Fruit fly (Drosophila melanogaster): ENCODE results near the gene Myc.

Myc gene

dm6 chrX:3363676-3364075, 9.3 kb upstream of the Myc start (continued):
- peak; percentile 34 for TF ChIP-seq Dad (GFP tag; optimal IDR thresholded peaks at IDR 0.05)
- no peak for TF ChIP-seq fd64A (GFP tag; optimal IDR thresholded peaks at IDR 0.05)
- TF ChIP-seq Lhr (GFP tag; optimal IDR thresholded peaks at IDR 0.05), result no peak
- TF ChIP-seq CG4328 (GFP tag; optimal IDR thresholded peaks at IDR 0.05), result no peak
- no peak for TF ChIP-seq sqz (GFP tag; optimal IDR thresholded peaks at IDR 0.05)
- peak; percentile 85 for TF ChIP-seq pho (GFP tag; optimal IDR thresholded peaks at IDR 0.05)
- peak; percentile 59 for TF ChIP-seq Fer1 (GFP tag; optimal IDR thresholded peaks at IDR 0.05)
- no peak for TF ChIP-seq YL-1 (GFP tag; optimal IDR thresholded peaks at IDR 0.05)
- no peak for TF ChIP-seq CG10462 (GFP tag; optimal IDR thresholded peaks at IDR 0.05)
- TF ChIP-seq lmd (GFP tag; IDR thresholded peaks at IDR 0.05), result peak; percentile 83
- TF ChIP-seq trh (GFP tag; optimal IDR thresholded peaks at IDR 0.05), result no peak
- TF ChIP-seq tup (GFP tag; optimal IDR thresholded peaks at IDR 0.05), result peak; percentile 4
- peak; percentile 5 for TF ChIP-seq Six4 (GFP tag; optimal IDR thresholded peaks at IDR 0.05)
- peak; percentile 67 for TF ChIP-seq CG1792 (GFP tag; optimal IDR thresholded peaks at IDR 0.05)
- peak; percentile 77 for TF ChIP-seq MBD-R2 (GFP tag; IDR thresholded peaks at IDR 0.05)
- TF ChIP-seq CG15696 (tag; optimal IDR thresholded peaks at IDR 0.05), result peak; percentile 35
- no peak for TF ChIP-seq crp (GFP tag; optimal IDR thresholded peaks at IDR 0.05)
- peak in 1 of 3 experiments; percentile 21 for TF ChIP-seq lola (GFP tag; optimal IDR thresholded peaks at IDR 0.05)
- TF ChIP-seq toy (GFP tag; IDR thresholded peaks at IDR 0.05), result peak; percentile 75
- peak; percentile 75 for TF ChIP-seq CG13894 (tag; optimal IDR thresholded peaks at IDR 0.05)
- no peak for TF ChIP-seq CG16863 (GFP tag; optimal IDR thresholded peaks at IDR 0.05)
- TF ChIP-seq CG4360 (GFP tag; IDR thresholded peaks at IDR 0.05), result no peak
- TF ChIP-seq psq (GFP tag; optimal IDR thresholded peaks at IDR 0.05), result no peak
- TF ChIP-seq CG2712 (tag; optimal IDR thresholded peaks at IDR 0.05), result peak; percentile 52
- no peak for TF ChIP-seq CG10654 (GFP tag; optimal IDR thresholded peaks at IDR 0.05)
- TF ChIP-seq CG6765 (GFP tag; optimal IDR thresholded peaks at IDR 0.05), result peak; percentile 16
- TF ChIP-seq Elba2 (GFP tag; optimal IDR thresholded peaks at IDR 0.05), result no peak
- peak; percentile 74 for TF ChIP-seq CG7839 (tag; optimal IDR thresholded peaks at IDR 0.05)
- TF ChIP-seq CG11696 (GFP tag; IDR thresholded peaks at IDR 0.05), result 0 out of 2 replicates have a peak, but pooled peaks have one; percentile 34
- TF ChIP-seq ERR (GFP tag; optimal IDR thresholded peaks at IDR 0.05), result peak; percentile 68
- TF ChIP-seq ash1 (GFP tag; optimal IDR thresholded peaks at IDR 0.05), result no peak
- TF ChIP-seq CG31388 (GFP tag; optimal IDR thresholded peaks at IDR 0.05), result no peak
- peak; percentile 23 for TF ChIP-seq fd96Cb (tag; optimal IDR thresholded peaks at IDR 0.05)
- TF ChIP-seq CG8388 (GFP tag; optimal IDR thresholded peaks at IDR 0.05), result no peak
- peak; percentile 65 for TF ChIP-seq CG17612 (GFP tag; IDR thresholded peaks at IDR 0.05)
- peak; percentile 61 for TF ChIP-seq CG6689 (GFP tag; IDR thresholded peaks at IDR 0.05)
- TF ChIP-seq insv (GFP tag; optimal IDR thresholded peaks at IDR 0.05), result no peak
- TF ChIP-seq zen (tag; optimal IDR thresholded peaks at IDR 0.05), result peak; percentile 36
- TF ChIP-seq ro (GFP tag; IDR thresholded peaks at IDR 0.05), result 0 out of 2 replicates have a peak, but pooled peaks have one; percentile 28
- TF ChIP-seq croc (GFP tag; conservative IDR thresholded peaks at IDR 0.05), result no peak; the same call in 1 of the 3 replicates
- no peak for TF ChIP-seq Hr78 (GFP tag; optimal IDR thresholded peaks at IDR 0.05)
- peak; percentile 95 for TF ChIP-seq slbo (GFP tag; IDR thresholded peaks at IDR 0.05)
- TF ChIP-seq ap (GFP tag; IDR thresholded peaks at IDR 0.05), result no peak
- no peak for TF ChIP-seq run (tag; optimal IDR thresholded peaks at IDR 0.05)
- no peak for TF ChIP-seq mld (GFP tag; IDR thresholded peaks at IDR 0.05; ENCODE audit: partially characterized antibody)
- no peak for TF ChIP-seq kni (GFP tag; optimal IDR thresholded peaks at IDR 0.05)
- TF ChIP-seq CG18599 (GFP tag; optimal IDR thresholded peaks at IDR 0.05), result peak; percentile 80
- TF ChIP-seq CG15514 (GFP tag; optimal IDR thresholded peaks at IDR 0.05), result peak; percentile 62
- peak; percentile 81 for TF ChIP-seq vvl (GFP tag; IDR thresholded peaks at IDR 0.05)
- TF ChIP-seq oc (tag; optimal IDR thresholded peaks at IDR 0.05), result no peak
